Fruit fly (Drosophila melanogaster): ENCODE measurements around the gene alpha-Est10.

DNA sequence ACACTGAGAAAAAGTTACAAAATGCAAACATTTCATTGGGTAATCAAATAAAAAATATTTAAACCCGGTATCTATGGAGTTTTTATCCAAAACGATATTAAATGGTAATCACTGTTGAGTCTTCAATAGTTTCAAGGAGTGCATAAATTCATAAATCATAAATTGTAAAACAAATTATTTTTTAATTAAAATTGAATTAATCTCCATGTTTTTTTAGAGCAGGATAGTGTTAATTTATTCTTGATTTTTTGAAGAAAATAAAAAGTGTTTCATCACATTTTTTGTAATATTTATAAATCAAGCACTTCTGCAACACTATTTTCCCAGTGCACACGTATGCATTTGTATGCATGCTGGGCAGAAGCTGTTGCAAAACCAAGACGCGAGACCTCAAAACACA lies 2.8 kb downstream of the alpha-Est10 start:
- TF ChIP-seq CTCF (optimal IDR thresholded peaks at IDR 0.05) (no peak), CG8478 (optimal IDR thresholded peaks at IDR 0.05) (no peak)
